Fruit fly (Drosophila melanogaster) whole organism, adult: ENCODE results near the gene Cyp12a5.

Source experiments
- CG11617 ChIP-seq: fragments of 200-800 bp; sonication (Bioruptor generic); optimal IDR thresholded peaks from 2 replicates; lab custom pipeline; 2017; ENCODE audit warnings: mild to moderate bottlenecking, missing biosample characterization, missing genetic modification reagents, missing genetic modification characterization
- CG12768 ChIP-seq: fragments of 200-800 bp; sonication (Bioruptor generic); optimal IDR thresholded peaks from 2 replicates; lab custom pipeline; 2017; ENCODE audit warnings: missing biosample characterization, missing genetic modification characterization, mild to moderate bottlenecking, moderate library complexity, missing genetic modification reagents
- CG14711 ChIP-seq: fragments of 200-800 bp; sonication (Bioruptor generic); optimal IDR thresholded peaks from 2 replicates; lab custom pipeline; 2018; ENCODE audit warnings: missing biosample characterization, mild to moderate bottlenecking, missing genetic modification characterization, moderate library complexity
- CG1620 ChIP-seq: fragments of 200-800 bp; sonication (Bioruptor generic); optimal IDR thresholded peaks from 2 replicates; lab custom pipeline; 2016; ENCODE audit warnings: missing biosample characterization, missing genetic modification characterization
- CG33017 ChIP-seq: fragments of 200-800 bp; sonication (Bioruptor generic); optimal IDR thresholded peaks from 2 replicates; lab custom pipeline; 2018; ENCODE audit warnings: missing biosample characterization, mild to moderate bottlenecking, missing genetic modification characterization, moderate library complexity
- CG5204 ChIP-seq: fragments of 200-800 bp; sonication (Bioruptor generic); optimal IDR thresholded peaks from 2 replicates; lab custom pipeline; 2016; ENCODE audit warnings: missing biosample characterization, missing genetic modification characterization
- CG7045 ChIP-seq: fragments of 200-800 bp; sonication (Bioruptor generic); optimal IDR thresholded peaks from 2 replicates; lab custom pipeline; 2017; ENCODE audit warnings: missing biosample characterization, mild to moderate bottlenecking, missing genetic modification characterization
- CG7101 ChIP-seq: fragments of 200-800 bp; sonication (Bioruptor generic); optimal IDR thresholded peaks from 2 replicates; lab custom pipeline; 2018; ENCODE audit warnings: missing biosample characterization, mild to moderate bottlenecking, missing genetic modification characterization, moderate library complexity
- Clk ChIP-seq: fragments of 200-800 bp; sonication (Bioruptor generic); optimal IDR thresholded peaks from 2 replicates; lab custom pipeline; 2017; ENCODE audit warnings: missing biosample characterization, missing genetic modification characterization
- Crg-1 ChIP-seq: fragments of 200-800 bp; sonication (Bioruptor generic); optimal IDR thresholded peaks from 2 replicates; lab custom pipeline; 2016; ENCODE audit warnings: missing biosample characterization, missing genetic modification characterization
- Hr96 ChIP-seq: fragments of 200-800 bp; sonication (Bioruptor generic); optimal IDR thresholded peaks from 2 replicates; lab custom pipeline; 2016; ENCODE audit warnings: missing biosample characterization, missing genetic modification characterization
- Mnt ChIP-seq: fragments of 200-800 bp; sonication (Bioruptor generic); optimal IDR thresholded peaks from 2 replicates; lab custom pipeline; 2016; ENCODE audit warnings: missing biosample characterization, mild to moderate bottlenecking, missing genetic modification characterization
- bab1 ChIP-seq: fragments of 200-800 bp; sonication (Bioruptor generic); optimal IDR thresholded peaks from 3 replicates; lab custom pipeline; 2019; ENCODE audit warnings: missing biosample characterization, mild to moderate bottlenecking, missing genetic modification characterization, moderate library complexity
- cic ChIP-seq: fragments of 200-800 bp; sonication (Bioruptor generic); optimal IDR thresholded peaks from 2 replicates; lab custom pipeline; 2017; ENCODE audit warnings: missing biosample characterization, mild to moderate bottlenecking, missing genetic modification characterization, moderate library complexity
- cnc ChIP-seq, 2 experiments: fragments of >200 bp; optimal IDR thresholded peaks; 2 replicates each; lab custom pipeline; 2017
- kay ChIP-seq: fragments of 200-800 bp; sonication (Bioruptor generic); peaks from one replicate; lab custom pipeline; 2016; ENCODE audit warnings: missing biosample characterization, missing genetic modification characterization, borderline replicate concordance
- ovo ChIP-seq: fragments of 200-800 bp; sonication (Bioruptor generic); optimal IDR thresholded peaks from 2 replicates; lab custom pipeline; 2016; ENCODE audit warnings: missing biosample characterization, missing genetic modification characterization
- pad ChIP-seq: fragments of 200-800 bp; sonication (Bioruptor generic); optimal IDR thresholded peaks from 3 replicates; lab custom pipeline; 2017; ENCODE audit warnings: missing biosample characterization, missing genetic modification characterization, mild to moderate bottlenecking, moderate library complexity, missing genetic modification reagents
- tj ChIP-seq: fragments of 200-800 bp; sonication (Bioruptor generic); optimal IDR thresholded peaks from 3 replicates; lab custom pipeline; 2017; ENCODE audit warnings: missing biosample characterization, mild to moderate bottlenecking, missing genetic modification characterization, moderate library complexity
- toe ChIP-seq: fragments of 200-800 bp; sonication (Bioruptor generic); optimal IDR thresholded peaks from 2 replicates; lab custom pipeline; 2016; ENCODE audit warnings: missing biosample characterization, missing genetic modification characterization

Gene Cyp12a5

DNA sequence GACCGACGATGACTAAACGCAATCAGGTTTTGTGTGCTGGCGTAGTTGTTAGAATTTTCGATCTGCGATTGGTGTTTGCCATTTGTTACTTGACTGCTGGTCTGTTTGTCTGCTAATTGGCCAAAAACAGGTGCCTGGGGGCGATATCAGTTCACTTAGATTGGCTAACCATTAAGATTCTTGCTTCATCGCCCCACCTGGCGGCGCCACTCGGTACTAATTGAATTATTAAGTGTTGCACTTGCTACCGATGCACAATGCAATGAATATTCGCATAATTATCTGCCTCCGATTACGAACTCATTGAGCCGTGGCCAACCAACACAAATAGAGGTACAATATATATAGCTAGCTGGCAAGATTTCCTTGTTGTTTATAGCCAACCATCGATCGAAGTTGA lies 29.3 kb upstream of the Cyp12a5 start:
- TF ChIP-seq CG7101 (tag; lab: Kevin White, UChicago): no peak
- no peak for TF ChIP-seq cic (GFP tag; lab: Kevin White, UChicago)
- TF ChIP-seq CG33017: no peak
- TF ChIP-seq toe: no peak
- no peak for TF ChIP-seq tj (GFP tag; lab: Kevin White, UChicago)
- TF ChIP-seq CG5204 (GFP tag; lab: Kevin White, UChicago): no peak
- no peak for TF ChIP-seq Clk (GFP tag; lab: Kevin White, UChicago)
- TF ChIP-seq CG1620 (GFP tag; lab: Kevin White, UChicago): no peak

DNA sequence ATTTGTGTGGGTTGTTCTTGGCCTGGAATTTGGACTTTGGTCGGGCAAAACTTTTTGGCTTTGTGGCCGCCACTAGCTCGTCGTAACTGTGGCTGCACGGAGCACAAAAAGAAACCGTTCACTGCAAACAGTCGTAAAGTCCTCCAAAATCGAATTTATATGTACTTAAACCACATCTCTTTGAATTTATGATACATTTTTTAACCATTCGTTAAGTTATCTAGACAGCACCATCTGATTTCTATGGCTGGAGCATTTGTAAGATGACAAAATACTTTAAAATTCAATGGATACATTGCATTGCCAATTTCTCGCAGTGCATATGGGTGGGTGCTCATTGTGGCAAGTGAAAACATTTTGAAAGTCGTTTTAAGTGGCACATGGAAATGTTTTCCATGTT lies 28.3 kb upstream of the Cyp12a5 start:
- TF ChIP-seq CG14711 (tag; lab: Kevin White, UChicago) (no peak), toe (no peak), tj (GFP tag; lab: Kevin White, UChicago) (no peak), Crg-1 (no peak), cnc (optimal IDR thresholded peaks at IDR 0.05; lab: Kevin White, UChicago) (no peak), ovo (GFP tag; lab: Kevin White, UChicago) (no peak), CG33017 (no peak)

- TF ChIP-seq CG5204 (GFP tag; lab: Kevin White, UChicago) (no peak), CG14711 (tag; lab: Kevin White, UChicago) (no peak), CG11617 (GFP tag; lab: Kevin White, UChicago) (no peak), CG33017 (no peak), tj (GFP tag; lab: Kevin White, UChicago) (no peak), ovo (GFP tag; lab: Kevin White, UChicago) (no peak), Crg-1 (no peak), Mnt (GFP tag; lab: Kevin White, UChicago) (no peak), CG7101 (tag; lab: Kevin White, UChicago) (no peak), CG12768 (GFP tag; lab: Kevin White, UChicago) (no peak), bab1 (GFP tag; lab: Kevin White, UChicago) (no peak), toe (no peak), cnc (optimal IDR thresholded peaks at IDR 0.05; lab: Kevin White, UChicago) (no peak), Clk (GFP tag; lab: Kevin White, UChicago) (no peak), Hr96 (GFP tag; lab: Kevin White, UChicago) (no peak)
Measured at dm6 chr3R:19105821-19106220, 26.6 kb upstream of the Cyp12a5 start.

DNA sequence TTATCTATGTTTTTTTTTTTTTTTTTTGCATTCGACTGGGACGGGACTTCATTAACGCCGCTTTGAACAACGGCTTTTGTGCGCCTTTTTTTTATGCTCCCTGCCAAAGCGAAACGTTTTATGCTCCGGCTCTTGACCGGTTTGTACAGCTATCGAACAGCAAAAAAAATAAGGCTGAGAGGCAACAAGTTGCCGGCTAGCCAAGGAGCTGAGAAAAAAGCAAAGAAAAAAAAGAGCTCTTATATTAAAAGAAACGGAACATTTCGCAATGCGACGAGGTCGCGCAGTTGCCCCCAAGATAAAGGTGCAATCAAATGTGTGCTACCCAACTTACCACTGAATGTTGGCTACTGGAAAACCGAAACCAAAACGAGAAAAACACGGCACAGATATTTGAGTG lies 26.0 kb upstream of the Cyp12a5 start:
- TF ChIP-seq bab1 (GFP tag; lab: Kevin White, UChicago) (no peak), CG5204 (GFP tag; lab: Kevin White, UChicago) (no peak), CG7045 (GFP tag; lab: Kevin White, UChicago) (no peak), kay (GFP tag; lab: Kevin White, UChicago) (no peak), tj (GFP tag; lab: Kevin White, UChicago) (no peak), cic (GFP tag; lab: Kevin White, UChicago) (no peak), pad (GFP tag; lab: Kevin White, UChicago) (no peak), CG33017 (no peak), CG11617 (GFP tag; lab: Kevin White, UChicago) (no peak)

DNA sequence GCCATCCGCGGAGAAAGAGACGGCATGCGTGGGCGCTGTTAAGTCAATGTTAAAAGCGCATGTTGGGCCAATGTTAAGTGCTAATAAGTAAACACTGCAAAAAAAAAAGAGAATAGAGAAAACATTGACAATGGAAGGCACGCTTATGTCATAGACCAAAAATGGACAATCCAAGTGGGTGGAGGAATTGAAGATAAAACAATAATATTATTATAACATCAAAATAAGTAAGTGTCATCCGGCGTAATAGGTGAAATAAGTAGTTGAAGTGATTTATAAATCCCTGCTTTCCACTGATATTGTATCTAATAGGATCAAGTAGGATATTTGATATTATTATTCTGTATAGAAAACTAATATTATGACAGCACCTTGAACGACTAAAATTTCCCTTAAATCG lies 25.4 kb upstream of the Cyp12a5 start:
- no peak for TF ChIP-seq kay (GFP tag; lab: Kevin White, UChicago)

DNA sequence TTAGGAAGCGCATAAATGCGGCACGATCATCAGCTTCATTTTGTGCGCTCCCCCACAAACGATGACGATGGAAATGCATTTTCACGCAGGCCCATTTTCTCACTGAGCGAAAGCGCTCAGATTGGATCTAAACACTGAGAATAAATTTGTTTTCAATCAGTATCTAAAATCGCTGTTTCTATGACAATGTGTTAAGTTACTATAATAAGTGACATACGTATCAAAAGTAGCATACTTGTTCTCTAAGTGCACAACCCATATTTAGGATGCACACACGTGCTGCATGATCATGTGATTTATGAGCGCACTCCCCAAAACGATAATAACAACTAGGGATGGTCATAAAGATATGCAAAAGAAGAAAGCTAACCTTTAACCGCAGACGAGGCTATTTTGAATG lies 24.3 kb upstream of the Cyp12a5 start:
- TF ChIP-seq Mnt (GFP tag; lab: Kevin White, UChicago) (no peak), Crg-1 (no peak), kay (GFP tag; lab: Kevin White, UChicago) (no peak), Hr96 (GFP tag; lab: Kevin White, UChicago) (no peak), CG5204 (GFP tag; lab: Kevin White, UChicago) (no peak), CG14711 (tag; lab: Kevin White, UChicago) (no peak), tj (GFP tag; lab: Kevin White, UChicago) (no peak), CG11617 (GFP tag; lab: Kevin White, UChicago) (no peak), CG7101 (tag; lab: Kevin White, UChicago) (no peak), bab1 (GFP tag; lab: Kevin White, UChicago) (no peak), Clk (GFP tag; lab: Kevin White, UChicago) (no peak)

DNA sequence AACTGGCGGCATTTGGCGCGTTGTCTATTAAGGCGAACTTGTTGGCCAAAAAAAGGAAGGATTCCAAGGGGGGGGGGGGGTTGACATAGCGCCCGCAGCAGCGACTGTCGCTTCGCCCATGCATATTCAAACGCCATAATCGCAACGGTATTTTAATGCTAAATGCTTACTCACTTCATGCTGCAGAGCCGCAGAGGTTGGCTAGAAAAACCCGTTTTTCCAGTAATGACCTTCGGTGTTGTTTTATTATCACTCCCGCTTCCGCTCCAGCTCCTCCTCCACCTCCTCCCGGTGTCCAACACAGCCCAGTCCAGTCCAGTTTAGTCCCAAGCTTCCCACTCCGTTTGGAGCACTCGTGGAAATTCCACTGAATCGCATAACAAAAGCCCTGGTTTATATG lies 21.3 kb upstream of the Cyp12a5 start:
- TF ChIP-seq ovo (GFP tag; lab: Kevin White, UChicago) (no peak), Mnt (GFP tag; lab: Kevin White, UChicago) (no peak), CG5204 (GFP tag; lab: Kevin White, UChicago) (no peak), toe (no peak), CG14711 (tag; lab: Kevin White, UChicago) (no peak), cnc (optimal IDR thresholded peaks at IDR 0.05; lab: Kevin White, UChicago) (no peak), CG7045 (GFP tag; lab: Kevin White, UChicago) (no peak), cic (GFP tag; lab: Kevin White, UChicago) (no peak), CG12768 (GFP tag; lab: Kevin White, UChicago) (no peak), Clk (GFP tag; lab: Kevin White, UChicago) (no peak), kay (GFP tag; lab: Kevin White, UChicago) (no peak), CG33017 (no peak)
